Worm (Caenorhabditis elegans) whole organism, L2 larva: ENCODE data around the gene cpl-1.
A peak's percentile ranks its signal among the peaks of the same experiment; 100 is the strongest.

Experiments used
- C34F6.9 ChIP-seq: fragments of 150-350 bp; optimal IDR thresholded peaks from 2 replicates; lab custom pipeline; 2014; ENCODE audit warnings: missing biosample characterization, missing genetic modification characterization
- Y55F3AM.14 ChIP-seq: fragments of 200-800 bp; sonication (Bioruptor generic); optimal IDR thresholded peaks from 2 replicates; lab custom pipeline; 2018; ENCODE audit warnings: mild to moderate bottlenecking, missing genetic modification characterization, missing compliant biosample characterization
- ZK546.5 ChIP-seq: sonication (generic microtip); optimal IDR thresholded peaks from 2 replicates; lab custom pipeline; 2017; ENCODE audit warnings: missing biosample characterization, missing genetic modification characterization
- alr-1 ChIP-seq: fragments of 150-350 bp; optimal IDR thresholded peaks from 2 replicates; lab custom pipeline; 2014; ENCODE audit warnings: missing biosample characterization, missing genetic modification characterization
- ama-1 ChIP-seq: fragments of 150-350 bp; optimal IDR thresholded peaks from 2 replicates; lab custom pipeline; 2018; ENCODE audit warnings: inconsistent platforms
- ceh-16 ChIP-seq: fragments of 150-350 bp; optimal IDR thresholded peaks from 2 replicates; lab custom pipeline; 2014; ENCODE audit warnings: missing biosample characterization, missing genetic modification characterization
- crh-2 ChIP-seq: sonication (generic microtip); optimal IDR thresholded peaks from 2 replicates; lab custom pipeline; 2017; ENCODE audit warnings: missing biosample characterization, missing genetic modification characterization
- egl-27 ChIP-seq: sonication (generic microtip); optimal IDR thresholded peaks from 3 replicates; lab custom pipeline; 2017; ENCODE audit warnings: missing biosample characterization, missing genetic modification reagents, missing genetic modification characterization
- fos-1 ChIP-seq: fragments of 150-350 bp; optimal IDR thresholded peaks from 2 replicates; lab custom pipeline; 2014; ENCODE audit warnings: missing biosample characterization, missing genetic modification characterization
- lin-11 ChIP-seq: fragments of 150-350 bp; sonication (generic microtip); optimal IDR thresholded peaks from 2 replicates; lab custom pipeline; 2014; ENCODE audit warnings: missing biosample characterization, missing genetic modification characterization, inconsistent platforms, mixed read lengths
- lin-13 ChIP-seq: fragments of 150-350 bp; optimal IDR thresholded peaks from 2 replicates; lab custom pipeline; 2014; ENCODE audit warnings: missing biosample characterization, missing genetic modification reagents, missing genetic modification characterization
- lin-39 ChIP-seq: fragments of 150-350 bp; optimal IDR thresholded peaks from 2 replicates; lab custom pipeline; 2014; ENCODE audit warnings: missing biosample characterization, missing genetic modification reagents, missing genetic modification characterization
- lsy-2 ChIP-seq, 2 experiments: fragments of 150-350 bp in 1 of 2; sonication (generic microtip) in 1 of 2; optimal IDR thresholded peaks; 2 replicates each; lab custom pipeline; 2014 to 2017; ENCODE audit warnings: missing biosample characterization in 2 of 2, missing genetic modification characterization in 2 of 2
- mab-5 ChIP-seq: fragments of 150-350 bp; optimal IDR thresholded peaks from 2 replicates; lab custom pipeline; 2014; ENCODE audit warnings: missing biosample characterization, missing genetic modification characterization
- mbf-1 ChIP-seq: sonication (generic microtip); optimal IDR thresholded peaks from 2 replicates; lab custom pipeline; 2017; ENCODE audit warnings: missing biosample characterization, missing genetic modification characterization
- nhr-10 ChIP-seq: sonication (generic microtip); optimal IDR thresholded peaks from 2 replicates; lab custom pipeline; 2017; ENCODE audit warnings: missing biosample characterization, missing genetic modification characterization
- nhr-12 ChIP-seq: fragments of 150-350 bp; optimal IDR thresholded peaks from 2 replicates; lab custom pipeline; 2014; ENCODE audit warnings: missing biosample characterization, missing genetic modification characterization
- nhr-23 ChIP-seq: fragments of 150-350 bp; optimal IDR thresholded peaks from 2 replicates; lab custom pipeline; 2014; ENCODE audit warnings: missing biosample characterization, missing genetic modification reagents, missing genetic modification characterization
- nhr-25 ChIP-seq: fragments of 150-350 bp; sonication (generic microtip); optimal IDR thresholded peaks from 3 replicates; lab custom pipeline; 2014; ENCODE audit warnings: missing biosample characterization, missing genetic modification characterization
- nhr-6 ChIP-seq: fragments of 150-350 bp; optimal IDR thresholded peaks from 2 replicates; lab custom pipeline; 2014; ENCODE audit warnings: missing biosample characterization, missing genetic modification characterization
- nhr-77 ChIP-seq: fragments of 150-350 bp; optimal IDR thresholded peaks from 2 replicates; lab custom pipeline; 2014; ENCODE audit warnings: missing biosample characterization, missing genetic modification characterization
- peb-1 ChIP-seq: fragments of 150-350 bp; optimal IDR thresholded peaks from 2 replicates; lab custom pipeline; 2014; ENCODE audit warnings: missing biosample characterization, missing genetic modification characterization
- skn-1 ChIP-seq: sonication (generic microtip); optimal IDR thresholded peaks from 2 replicates; lab custom pipeline; 2017; ENCODE audit warnings: missing biosample characterization, missing genetic modification characterization
- sma-3 ChIP-seq: sonication (generic microtip); optimal IDR thresholded peaks from 2 replicates; lab custom pipeline; 2016; ENCODE audit warnings: missing genetic modification reagents, missing genetic modification characterization, missing compliant biosample characterization
- sma-9 ChIP-seq, 2 experiments: fragments of 150-350 bp in 1 of 2; sonication (generic microtip) in 1 of 2; optimal IDR thresholded peaks; 2 replicates each; lab custom pipeline; 2014 to 2016; ENCODE audit warnings: missing genetic modification characterization in 2 of 2, mild to moderate bottlenecking in 1 of 2, missing biosample characterization in 1 of 2, missing compliant biosample characterization in 1 of 2, missing genetic modification reagents in 1 of 2, moderate library complexity in 1 of 2
- snpc-4 ChIP-seq: fragments of 150-350 bp; optimal IDR thresholded peaks from 2 replicates; lab custom pipeline; 2014; ENCODE audit warnings: missing biosample characterization, missing genetic modification characterization
- unc-39 ChIP-seq: fragments of 150-350 bp; optimal IDR thresholded peaks from 2 replicates; lab custom pipeline; 2014; ENCODE audit warnings: missing biosample characterization, missing genetic modification characterization
- unc-55 ChIP-seq: fragments of 150-350 bp; sonication (generic microtip); optimal IDR thresholded peaks from 3 replicates; lab custom pipeline; 2014; ENCODE audit warnings: missing biosample characterization, missing genetic modification reagents, missing genetic modification characterization
- unc-62 ChIP-seq: fragments of 150-350 bp; optimal IDR thresholded peaks from 2 replicates; lab custom pipeline; 2014; ENCODE audit warnings: missing biosample characterization, missing genetic modification reagents, missing genetic modification characterization
- ztf-11 ChIP-seq: sonication (generic microtip); optimal IDR thresholded peaks from 2 replicates; lab custom pipeline; 2017; ENCODE audit warnings: missing biosample characterization, missing genetic modification characterization
- ztf-4 ChIP-seq: fragments of 150-350 bp; optimal IDR thresholded peaks from 2 replicates; lab custom pipeline; 2014; ENCODE audit warnings: missing biosample characterization, missing genetic modification characterization

cpl-1 gene

DNA sequence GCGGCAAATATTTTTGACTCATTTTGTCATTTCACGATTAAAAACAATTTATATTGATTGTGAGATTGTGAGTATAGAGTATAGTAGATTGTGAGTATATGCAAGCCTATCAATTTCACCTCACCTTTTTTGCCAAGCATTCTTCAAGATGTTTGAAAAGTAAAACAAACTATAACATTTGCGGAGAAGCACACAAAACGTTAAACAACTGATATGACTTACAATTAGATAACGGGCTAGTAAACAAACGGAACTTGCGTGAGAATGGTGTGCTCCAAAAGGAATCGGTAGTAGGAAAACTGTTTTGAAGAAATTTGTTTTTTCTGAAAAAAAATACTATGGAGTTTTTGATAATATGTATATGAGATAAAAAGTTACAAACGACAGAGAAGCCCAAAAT lies 14.9 kb upstream of the cpl-1 start:
- TF ChIP-seq ZK546.5 (tag; lab: Kevin White, UChicago) (no peak), crh-2 (tag; lab: Kevin White, UChicago) (peak; percentile 13), nhr-23 (tag; lab: Kevin White, UChicago) (no peak), mab-5 (tag; lab: Kevin White, UChicago) (no peak), lsy-2 (tag; optimal IDR thresholded peaks at IDR 0.05; lab: Kevin White, UChicago) (no peak), sma-9 (GFP tag; optimal IDR thresholded peaks at IDR 0.05; lab: Kevin White, UChicago) (peak; percentile 10), sma-9 (tag; optimal IDR thresholded peaks at IDR 0.05; lab: Kevin White, UChicago) (no peak), lin-13 (no peak), ama-1 (lab: Kevin White, UChicago) (no peak), C34F6.9 (tag; lab: Kevin White, UChicago) (no peak), fos-1 (tag; lab: Kevin White, UChicago) (peak; percentile 84), sma-3 (GFP tag; lab: Kevin White, UChicago) (no peak)

DNA sequence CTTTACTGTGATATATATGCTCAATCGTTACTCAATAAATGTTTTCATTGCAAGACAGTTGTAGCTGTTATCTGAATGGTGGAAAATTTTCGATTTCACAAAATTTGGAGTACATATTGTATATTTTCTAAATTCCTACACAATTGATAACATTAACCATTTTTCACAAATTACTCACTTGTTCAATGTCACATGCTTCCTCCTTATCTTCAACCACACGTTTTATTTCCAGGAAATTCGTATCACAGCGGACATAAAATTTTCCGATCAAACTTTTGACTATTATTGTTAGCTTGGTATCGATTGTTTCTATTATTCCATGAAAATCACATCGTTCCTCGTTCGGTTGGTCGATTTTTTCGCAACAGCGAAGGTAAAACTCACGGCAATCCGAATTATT lies 13.3 kb upstream of the cpl-1 start:
- TF ChIP-seq ZK546.5 (tag; lab: Kevin White, UChicago) (no peak), unc-62 (GFP tag; lab: Kevin White, UChicago) (no peak), ztf-11 (tag; lab: Kevin White, UChicago) (no peak), alr-1 (no peak), fos-1 (tag; lab: Kevin White, UChicago) (peak; percentile 24), ama-1 (lab: Kevin White, UChicago) (no peak)

DNA sequence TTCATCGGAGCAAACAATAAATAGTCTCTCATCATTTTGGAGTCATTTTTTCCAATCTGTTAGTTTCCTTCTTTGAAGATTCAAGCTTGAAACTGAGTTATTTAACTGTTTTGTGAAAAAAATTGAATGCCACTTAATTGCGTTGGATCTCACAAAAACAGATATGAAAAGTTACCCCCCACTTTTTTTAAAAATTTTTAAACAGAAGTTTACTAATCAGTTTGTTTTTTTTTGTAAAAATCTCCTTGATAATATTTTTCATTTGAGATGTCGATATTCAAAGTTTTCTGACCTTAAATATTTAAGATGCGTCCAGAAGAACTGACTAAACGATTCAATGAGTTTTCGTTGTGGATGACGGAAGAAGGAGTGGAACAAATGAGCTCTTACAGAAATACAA lies 11.2 kb upstream of the cpl-1 start, which contains the start of gene Y32B12C.1:
Gene Y32B12C.1 (plus strand): TSS at position 301 of the 400 bp plus-strand sequence.
- TF ChIP-seq alr-1 (no peak), lin-11 (tag; lab: Kevin White, UChicago) (no peak), nhr-12 (tag; lab: Kevin White, UChicago) (no peak), ama-1 (lab: Kevin White, UChicago) (no peak), nhr-77 (no peak), egl-27 (no peak), ztf-4 (tag; lab: Kevin White, UChicago) (no peak), nhr-10 (tag; lab: Kevin White, UChicago) (no peak), nhr-6 (tag; lab: Kevin White, UChicago) (no peak), ceh-16 (tag; lab: Kevin White, UChicago) (no peak), lin-39 (tag; lab: Kevin White, UChicago) (no peak), ZK546.5 (tag; lab: Kevin White, UChicago) (no peak)

DNA sequence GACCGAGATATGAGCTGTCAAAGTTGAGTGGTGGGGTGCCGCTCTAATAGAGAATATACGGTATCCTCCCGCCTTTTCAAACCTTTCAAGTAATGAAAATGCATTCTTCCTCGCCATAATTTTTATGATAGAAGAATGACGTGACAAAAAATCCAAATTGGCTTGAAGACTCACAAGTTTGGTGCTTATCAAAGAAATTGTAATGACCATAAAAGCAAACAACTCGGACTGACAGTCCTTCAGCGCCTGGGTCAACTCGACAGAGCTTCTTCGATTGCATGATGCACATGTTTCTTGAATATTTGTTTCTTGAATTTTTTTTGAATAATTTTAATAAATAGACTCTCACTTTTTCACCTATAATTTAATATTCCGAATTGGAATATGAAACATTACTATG lies 10.3 kb upstream of the cpl-1 start:
- TF ChIP-seq fos-1 (tag; lab: Kevin White, UChicago) (peak; percentile 74), Y55F3AM.14 (GFP tag; lab: Kevin White, UChicago) (no peak), nhr-23 (tag; lab: Kevin White, UChicago) (no peak), snpc-4 (tag; lab: Kevin White, UChicago) (no peak)

DNA sequence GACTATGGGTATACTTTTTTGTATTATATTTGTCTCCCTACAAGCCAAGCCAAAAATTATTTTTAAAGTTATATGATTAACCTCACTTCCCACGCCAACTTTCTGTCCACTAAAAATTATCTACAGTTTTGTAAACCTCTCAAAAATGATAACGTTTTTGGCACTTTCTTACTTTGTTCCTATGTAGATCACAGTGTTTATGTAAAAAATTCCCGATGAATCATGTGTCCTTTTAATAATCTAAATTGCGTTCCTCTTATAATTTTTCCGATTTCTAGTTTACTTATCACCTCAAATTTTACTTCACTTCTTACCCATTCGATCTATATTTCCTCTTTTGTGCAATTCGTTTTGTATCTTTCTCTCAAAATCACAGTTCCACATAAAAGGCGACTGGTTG lies 9.2 kb upstream of the cpl-1 start:
- TF ChIP-seq fos-1 (tag; lab: Kevin White, UChicago) (peak; percentile 18), unc-55 (GFP tag; lab: Kevin White, UChicago) (no peak)

DNA sequence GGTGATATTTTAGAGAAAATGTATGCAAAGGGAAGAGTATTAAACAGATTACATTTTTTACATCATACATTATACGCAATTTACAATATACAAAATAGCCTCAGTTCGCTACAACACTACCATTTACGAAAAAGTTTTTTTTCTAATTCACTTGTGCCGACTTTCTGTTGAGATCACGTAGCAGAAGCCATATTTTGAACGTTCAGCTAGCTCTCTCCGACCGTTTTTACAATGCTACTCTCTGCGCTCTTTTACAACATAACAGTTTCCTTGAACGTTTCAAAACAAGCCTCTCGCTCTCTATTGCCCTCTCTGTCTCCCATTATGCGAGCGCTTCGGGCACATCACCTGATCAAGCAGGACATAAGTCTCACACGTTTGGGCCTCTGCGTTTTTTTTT lies 8.0 kb upstream of the cpl-1 start, which contains the start of gene T03E6.8:
Gene T03E6.8 (minus strand): TSS at position 101 of the 400 bp plus-strand sequence.
- no peak for TF ChIP-seq mbf-1 (tag; lab: Kevin White, UChicago)
- TF ChIP-seq peb-1 (tag; lab: Kevin White, UChicago), result no peak
- TF ChIP-seq nhr-10 (tag; lab: Kevin White, UChicago), result no peak
- no peak for TF ChIP-seq mab-5 (tag; lab: Kevin White, UChicago)
- no peak for TF ChIP-seq unc-39 (tag; lab: Kevin White, UChicago)
- no peak for TF ChIP-seq C34F6.9 (tag; lab: Kevin White, UChicago)
- no peak for TF ChIP-seq nhr-25 (tag; lab: Kevin White, UChicago)
- no peak for TF ChIP-seq lsy-2 (tag; optimal IDR thresholded peaks at IDR 0.05; lab: Kevin White, UChicago)
- no peak for TF ChIP-seq ceh-16 (tag; lab: Kevin White, UChicago)
- TF ChIP-seq skn-1 (tag; lab: Kevin White, UChicago), result no peak
- TF ChIP-seq, all 48 proteins: peak for 0
